Fruit fly (Drosophila melanogaster) ovary, adult (tissue): ENCODE results near the gene Spn75F.
A peak's percentile ranks its signal among the peaks of the same experiment; 100 is the strongest.

ENCODE experiments used
- CG17801 ChIP-seq: fragments of 200-800 bp; optimal IDR thresholded peaks from 2 replicates; lab custom pipeline; 2019; ENCODE audit warnings: missing biosample characterization, mild to moderate bottlenecking, missing genetic modification characterization, moderate library complexity; ENCODE audit not compliant: partially characterized antibody

Spn75F gene

DNA sequence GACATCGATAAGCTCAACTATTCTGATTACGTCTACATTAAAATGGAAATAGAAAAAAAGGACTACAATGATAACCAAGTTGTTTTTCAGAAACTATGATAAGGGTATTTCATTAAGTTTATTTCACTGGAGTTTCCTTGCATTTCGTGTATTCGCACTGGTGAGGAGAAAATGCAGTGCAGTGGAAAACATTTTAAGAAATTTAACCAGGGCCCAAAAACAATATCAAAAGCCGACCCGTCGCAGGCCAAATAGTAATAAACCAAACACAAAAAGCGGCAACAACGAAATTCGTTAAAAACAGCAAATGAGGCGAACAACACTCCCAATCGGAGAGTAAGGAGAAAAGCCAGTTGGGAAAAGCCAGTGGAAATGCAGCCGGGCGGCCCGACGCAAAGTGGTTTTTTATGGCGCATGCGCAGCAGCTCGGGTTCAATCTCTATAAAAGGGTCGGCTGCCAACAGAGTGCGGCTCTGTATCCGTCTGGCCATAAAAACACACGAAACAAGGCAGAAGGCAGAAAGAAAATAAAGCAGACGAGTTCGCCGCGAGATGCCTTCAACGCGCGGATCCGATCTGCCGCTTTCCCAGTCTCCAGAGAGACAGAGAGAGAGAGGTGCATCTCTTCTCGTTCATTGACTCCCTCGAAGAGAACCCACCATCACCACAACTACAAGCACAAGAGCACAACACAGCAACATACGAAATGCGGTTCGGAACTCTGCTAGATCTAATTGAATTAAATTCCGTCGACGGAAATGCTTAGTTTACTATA is 48.4 kb downstream of the Spn75F start:
- TF ChIP-seq CG17801 (GFP tag; lab: Kevin White, UChicago), result no peak

DNA sequence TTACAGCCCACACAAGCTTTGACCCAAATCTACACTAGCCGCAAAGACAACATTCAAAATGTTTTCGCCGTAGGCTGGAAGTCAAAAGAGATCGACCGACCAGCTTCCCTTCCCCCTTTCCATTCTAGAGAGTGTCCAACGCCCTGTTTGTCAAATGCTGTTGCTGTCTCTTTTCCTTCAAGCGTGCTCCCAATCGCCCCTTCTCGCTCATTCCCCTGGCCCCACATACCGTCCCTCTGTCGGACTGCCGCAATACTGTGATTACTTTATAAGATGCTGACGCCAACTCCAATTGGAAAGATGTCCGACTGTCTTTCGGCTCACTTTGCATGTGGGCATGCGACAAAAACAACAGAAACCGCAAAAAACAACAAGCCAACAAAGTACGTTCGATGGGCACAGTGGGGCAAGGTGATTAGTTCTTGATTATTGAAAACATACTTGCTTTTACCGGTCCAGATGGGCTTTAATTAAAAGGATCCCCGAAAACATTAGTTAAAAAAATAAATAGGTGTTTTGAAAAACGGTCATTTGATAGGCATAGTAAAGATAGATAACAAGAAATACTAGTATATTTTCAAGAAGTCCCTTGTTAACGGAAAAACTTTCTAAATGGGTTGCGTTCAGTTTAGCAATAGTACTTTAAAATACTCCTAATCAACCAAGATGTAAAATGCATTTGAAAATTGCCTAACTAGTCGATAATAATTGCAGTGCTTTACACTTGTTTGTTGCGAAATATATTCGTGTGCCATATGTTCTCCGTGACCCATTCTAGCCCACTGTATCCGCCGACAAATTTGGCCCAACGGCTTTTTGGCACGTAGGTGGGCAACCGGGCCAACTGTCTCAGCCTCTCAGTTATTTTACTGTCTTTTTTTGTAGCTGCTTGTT is 49.4 kb downstream of the Spn75F start:
- peak; percentile 14 for TF ChIP-seq CG17801 (GFP tag; lab: Kevin White, UChicago)

DNA sequence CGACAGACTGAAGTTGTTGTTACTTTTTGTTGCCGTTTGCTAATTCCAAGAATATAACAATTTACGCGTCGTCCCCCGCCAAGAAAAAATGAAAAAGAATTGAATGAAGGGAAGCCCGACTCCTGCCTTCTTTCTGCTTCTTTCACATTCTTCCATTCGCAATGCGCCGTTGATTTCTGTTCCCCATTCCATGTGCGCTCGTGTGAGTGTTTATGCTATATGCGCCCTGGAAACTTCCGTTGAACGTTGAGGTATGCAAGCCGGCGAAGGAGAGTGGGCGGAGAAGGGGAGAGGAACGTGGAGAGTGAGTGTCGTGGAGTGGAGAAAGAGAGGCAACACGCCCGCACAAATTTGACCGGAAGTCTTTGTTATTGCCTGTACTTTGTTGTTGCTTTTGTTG is 50.4 kb downstream of the Spn75F start:
- TF ChIP-seq CG17801 (GFP tag; lab: Kevin White, UChicago), result no peak
